Fruit fly (Drosophila melanogaster) whole organism, embryonic: ENCODE results near the gene LPCAT.

Experiments
- CG10274 ChIP-seq: fragments of 200-800 bp; sonication (Bioruptor generic); optimal IDR thresholded peaks from 3 replicates; lab custom pipeline; 2017; ENCODE audit warnings: missing biosample characterization, mild to moderate bottlenecking, missing genetic modification characterization
- CG11247 ChIP-seq: fragments of 200-800 bp; sonication (Bioruptor generic); IDR thresholded peaks from 2 replicates; pipeline ENCODE4 v1.3.6; 2022; ENCODE audit warnings: missing biosample characterization, missing genetic modification characterization
- CG11723 ChIP-seq: fragments of 200-800 bp; sonication (Bioruptor generic); optimal IDR thresholded peaks from 2 replicates; lab custom pipeline; 2017; ENCODE audit warnings: missing biosample characterization, mild to moderate bottlenecking, missing genetic modification characterization
- CG1233 ChIP-seq: fragments of 200-800 bp; sonication (Bioruptor generic); optimal IDR thresholded peaks from 4 replicates; lab custom pipeline; 2018; ENCODE audit warnings: missing biosample characterization, mild to moderate bottlenecking, missing genetic modification characterization
- CG13424 ChIP-seq: fragments of 200-800 bp; sonication (Bioruptor generic); optimal IDR thresholded peaks from 2 replicates; lab custom pipeline; 2019; ENCODE audit warnings: missing biosample characterization, mild to moderate bottlenecking, missing genetic modification characterization, moderate library complexity
- CG13894 ChIP-seq: fragments of 200-800 bp; sonication (Bioruptor generic); optimal IDR thresholded peaks from 3 replicates; lab custom pipeline; 2018; ENCODE audit warnings: missing biosample characterization, mild to moderate bottlenecking, missing genetic modification characterization, moderate library complexity
- CG15269 ChIP-seq: fragments of 200-800 bp; sonication (Bioruptor generic); optimal IDR thresholded peaks from 2 replicates; lab custom pipeline; 2018; ENCODE audit warnings: missing biosample characterization, mild to moderate bottlenecking, missing genetic modification characterization, moderate library complexity
- CG15696 ChIP-seq: fragments of 200-800 bp; sonication (Bioruptor generic); optimal IDR thresholded peaks from 2 replicates; lab custom pipeline; 2019; ENCODE audit warnings: missing biosample characterization, mild to moderate bottlenecking, missing genetic modification characterization, moderate library complexity
- CG17802 ChIP-seq: fragments of 200-800 bp; sonication (Bioruptor generic); optimal IDR thresholded peaks from 2 replicates; lab custom pipeline; 2018; ENCODE audit warnings: missing biosample characterization, mild to moderate bottlenecking, missing genetic modification characterization, moderate library complexity
- CG18262 ChIP-seq: fragments of 200-800 bp; optimal IDR thresholded peaks from 3 replicates; lab custom pipeline; 2019; ENCODE audit warnings: missing biosample characterization, mild to moderate bottlenecking, missing genetic modification characterization, moderate library complexity
- CG2202 ChIP-seq: fragments of 200-800 bp; sonication (Bioruptor generic); optimal IDR thresholded peaks from 2 replicates; lab custom pipeline; 2018; ENCODE audit warnings: missing biosample characterization, mild to moderate bottlenecking, missing genetic modification characterization
- CG30403 ChIP-seq: fragments of 200-800 bp; sonication (Bioruptor generic); optimal IDR thresholded peaks from 3 replicates; lab custom pipeline; 2016; ENCODE audit warnings: missing biosample characterization, missing genetic modification characterization
- CG30431 ChIP-seq: fragments of 200-800 bp; sonication (Bioruptor generic); optimal IDR thresholded peaks from 2 replicates; lab custom pipeline; 2017; ENCODE audit warnings: missing biosample characterization, missing genetic modification characterization
- CG33557 ChIP-seq: fragments of 200-800 bp; sonication (Bioruptor generic); optimal IDR thresholded peaks from 2 replicates; lab custom pipeline; 2019; ENCODE audit warnings: missing biosample characterization, mild to moderate bottlenecking, missing genetic modification characterization, moderate library complexity
- CG4404 ChIP-seq: fragments of 200-800 bp; sonication (Bioruptor generic); IDR thresholded peaks from 2 replicates; pipeline ENCODE4 v1.3.6; 2022; ENCODE audit warnings: missing biosample characterization, missing genetic modification characterization
- CG6854 ChIP-seq: fragments of 200-800 bp; sonication (Bioruptor generic); optimal IDR thresholded peaks from 3 replicates; lab custom pipeline; 2017; ENCODE audit warnings: missing biosample characterization, mild to moderate bottlenecking, missing genetic modification characterization
- CG8924 ChIP-seq: fragments of 200-800 bp; optimal IDR thresholded peaks from 3 replicates; lab custom pipeline; 2019; ENCODE audit warnings: missing biosample characterization, mild to moderate bottlenecking, missing genetic modification characterization, moderate library complexity
- CG9727 ChIP-seq: fragments of 200-800 bp; sonication (Bioruptor generic); optimal IDR thresholded peaks from 3 replicates; lab custom pipeline; 2017; ENCODE audit warnings: missing biosample characterization, mild to moderate bottlenecking, missing genetic modification characterization
- CrebB ChIP-seq: fragments of 200-800 bp; sonication (Bioruptor generic); optimal IDR thresholded peaks from 3 replicates; lab custom pipeline; 2018; ENCODE audit warnings: missing biosample characterization, mild to moderate bottlenecking, missing genetic modification characterization
- Eip74EF ChIP-seq, 2 experiments: fragments of 200-800 bp in 1 of 2; fragments of >200 bp in 1 of 2; sonication (Bioruptor generic) in 1 of 2; optimal IDR thresholded peaks; 2 replicates each; lab custom pipeline; 2017 to 2019; ENCODE audit warnings: missing biosample characterization in 2 of 2, missing genetic modification characterization in 2 of 2, mild to moderate bottlenecking in 1 of 2, moderate library complexity in 1 of 2
- Fer2 ChIP-seq: fragments of 200-800 bp; sonication (Bioruptor generic); optimal IDR thresholded peaks from 2 replicates; lab custom pipeline; 2018; ENCODE audit warnings: missing biosample characterization, mild to moderate bottlenecking, missing genetic modification characterization, moderate library complexity
- Hmx ChIP-seq: fragments of 200-800 bp; sonication (Bioruptor generic); optimal IDR thresholded peaks from 2 replicates; lab custom pipeline; 2016; ENCODE audit warnings: missing biosample characterization, missing genetic modification characterization
- Hr51 ChIP-seq, 2 experiments: fragments of 200-800 bp; sonication (Bioruptor generic); optimal IDR thresholded peaks; 2 replicates in 1 of 2; 3 replicates in 1 of 2; lab custom pipeline; 2016 to 2018; ENCODE audit warnings: missing biosample characterization in 2 of 2, missing genetic modification characterization in 2 of 2, mild to moderate bottlenecking in 1 of 2, moderate library complexity in 1 of 2
- Myb ChIP-seq: fragments of 200-800 bp; sonication (Bioruptor generic); optimal IDR thresholded peaks from 2 replicates; lab custom pipeline; 2016; ENCODE audit warnings: missing biosample characterization, missing genetic modification characterization
- NC2β ChIP-seq: fragments of 200-800 bp; sonication (Bioruptor generic); optimal IDR thresholded peaks from 2 replicates; lab custom pipeline; 2016; ENCODE audit warnings: missing biosample characterization, missing genetic modification characterization
- Spps ChIP-seq: fragments of 200-800 bp; sonication (Bioruptor generic); optimal IDR thresholded peaks from 2 replicates; lab custom pipeline; 2018; ENCODE audit warnings: missing biosample characterization, mild to moderate bottlenecking, missing genetic modification characterization
- Sry-δ ChIP-seq: fragments of 200-800 bp; sonication (Bioruptor generic); optimal IDR thresholded peaks from 2 replicates; lab custom pipeline; 2016; ENCODE audit warnings: missing biosample characterization, missing genetic modification characterization
- Stat92E ChIP-seq, 3 experiments: fragments of >200 bp in 2 of 3; fragments of 200-800 bp in 1 of 3; sonication (Bioruptor generic) in 1 of 3; optimal IDR thresholded peaks; 2 replicates each; lab custom pipeline; 2017 to 2019; ENCODE audit warnings: missing biosample characterization in 3 of 3, missing genetic modification characterization in 3 of 3, mild to moderate bottlenecking in 1 of 3, moderate library complexity in 1 of 3
- aop ChIP-seq: fragments of 200-800 bp; sonication (Bioruptor generic); IDR thresholded peaks from 2 replicates; pipeline ENCODE4 v1.3.6; 2022; ENCODE audit warnings: missing biosample characterization, missing genetic modification characterization
- fd64A ChIP-seq: fragments of 200-800 bp; sonication (Bioruptor generic); optimal IDR thresholded peaks from 3 replicates; lab custom pipeline; 2018; ENCODE audit warnings: missing biosample characterization, mild to moderate bottlenecking, missing genetic modification characterization
- grau ChIP-seq: fragments of 200-800 bp; optimal IDR thresholded peaks from 3 replicates; lab custom pipeline; 2019; ENCODE audit warnings: missing biosample characterization, mild to moderate bottlenecking, missing genetic modification characterization, moderate library complexity
- gt ChIP-seq: fragments of 200-800 bp; sonication (Bioruptor generic); IDR thresholded peaks from 2 replicates; pipeline ENCODE4 v1.3.6; 2022; ENCODE audit warnings: missing biosample characterization, missing genetic modification characterization
- kah ChIP-seq: fragments of 200-800 bp; sonication (Bioruptor generic); optimal IDR thresholded peaks from 2 replicates; lab custom pipeline; 2018; ENCODE audit warnings: missing biosample characterization, mild to moderate bottlenecking, missing genetic modification characterization
- lbe ChIP-seq: fragments of 200-800 bp; sonication (Bioruptor generic); optimal IDR thresholded peaks from 2 replicates; lab custom pipeline; 2016; ENCODE audit warnings: missing biosample characterization, mild to moderate bottlenecking, missing genetic modification characterization
- nerfin-1 ChIP-seq: fragments of 200-800 bp; sonication (Bioruptor generic); optimal IDR thresholded peaks from 3 replicates; lab custom pipeline; 2019; ENCODE audit warnings: missing biosample characterization, mild to moderate bottlenecking, missing genetic modification characterization, moderate library complexity
- peb ChIP-seq: fragments of 200-800 bp; sonication (Bioruptor generic); IDR thresholded peaks from 2 replicates; pipeline ENCODE4 v1.3.6; 2022; ENCODE audit warnings: missing biosample characterization, missing genetic modification characterization
- pho ChIP-seq: fragments of 200-800 bp; sonication (Bioruptor generic); optimal IDR thresholded peaks from 2 replicates; lab custom pipeline; 2016; ENCODE audit warnings: missing biosample characterization, missing genetic modification characterization
- ranshi ChIP-seq: fragments of 200-800 bp; sonication (Bioruptor generic); IDR thresholded peaks from 2 replicates; pipeline ENCODE4 v1.3.6; 2022; ENCODE audit warnings: missing biosample characterization, missing genetic modification characterization
- schlank ChIP-seq: fragments of 200-800 bp; sonication (Bioruptor generic); optimal IDR thresholded peaks from 2 replicates; lab custom pipeline; 2018; ENCODE audit warnings: missing biosample characterization, mild to moderate bottlenecking, missing genetic modification characterization
- slbo ChIP-seq: fragments of 200-800 bp; sonication (Bioruptor generic); IDR thresholded peaks from 2 replicates; pipeline ENCODE4 v1.3.6; 2022; ENCODE audit warnings: missing biosample characterization, missing genetic modification characterization
- slou ChIP-seq: fragments of 200-800 bp; sonication (Bioruptor generic); optimal IDR thresholded peaks from 3 replicates; lab custom pipeline; 2016; ENCODE audit warnings: missing biosample characterization, missing genetic modification characterization
- tgo ChIP-seq: fragments of 200-800 bp; sonication (Bioruptor generic); IDR thresholded peaks from 3 replicates; pipeline ENCODE4 v1.3.6; 2022; ENCODE audit warnings: missing biosample characterization, missing genetic modification characterization
- tio ChIP-seq: fragments of 200-800 bp; sonication (Bioruptor generic); optimal IDR thresholded peaks from 2 replicates; lab custom pipeline; 2017; ENCODE audit warnings: missing biosample characterization, missing genetic modification characterization, inconsistent platforms
- unc-4 ChIP-seq: fragments of 200-800 bp; sonication (Bioruptor generic); IDR thresholded peaks from 2 replicates; pipeline ENCODE4 v1.3.6; 2022; ENCODE audit warnings: missing biosample characterization, missing genetic modification characterization; ENCODE audit not compliant: partially characterized antibody
- wek ChIP-seq: fragments of 200-800 bp; sonication (Bioruptor generic); optimal IDR thresholded peaks from 3 replicates; lab custom pipeline; 2018; ENCODE audit warnings: missing biosample characterization, mild to moderate bottlenecking, missing genetic modification characterization, moderate library complexity
- zfh1 ChIP-seq: fragments of 200-800 bp; sonication (Bioruptor generic); IDR thresholded peaks from 3 replicates; pipeline ENCODE4 v1.3.6; 2022; ENCODE audit warnings: missing biosample characterization, missing genetic modification characterization

LPCAT gene

DNA sequence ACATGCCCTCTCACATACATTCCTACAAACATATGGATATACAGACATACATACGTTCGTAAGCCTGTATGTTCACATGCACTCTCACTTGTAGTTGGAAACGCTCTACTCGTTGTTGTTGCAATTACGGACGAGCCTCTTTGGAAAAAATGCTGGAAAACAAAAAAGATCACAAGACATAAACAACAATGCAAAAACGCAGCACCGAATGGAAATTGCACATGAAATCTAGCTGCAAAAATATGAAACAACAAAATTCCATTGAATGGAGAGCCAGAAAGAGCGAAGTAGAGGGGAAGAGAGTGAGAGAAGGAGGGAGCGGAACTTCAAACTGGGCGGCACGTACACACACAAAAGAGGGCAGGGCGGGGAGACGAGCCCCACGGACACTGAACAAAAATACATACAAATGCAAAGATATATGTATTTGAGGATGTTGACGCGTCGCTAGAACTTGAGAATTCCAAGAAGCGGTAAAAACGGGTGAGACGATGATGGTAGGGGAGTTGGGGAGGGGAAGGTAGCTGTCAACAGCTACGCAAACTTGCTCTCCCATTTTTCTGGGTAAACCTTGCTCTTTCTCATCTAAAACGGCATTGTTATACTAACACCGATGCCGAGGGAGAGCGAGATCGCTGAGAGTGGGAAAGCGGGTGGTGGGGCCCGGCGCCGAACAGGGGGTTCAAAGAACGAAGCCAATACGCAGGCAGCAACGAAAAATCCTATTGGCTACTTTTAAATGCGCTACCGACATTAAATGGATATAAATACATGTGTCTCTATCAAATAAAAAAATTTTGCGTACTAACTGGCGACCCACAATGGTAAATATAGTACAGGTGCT is 4.5 kb upstream of the LPCAT start (continued):
- TF ChIP-seq slou (GFP tag; lab: Kevin White, UChicago), result peak; percentile 22
- TF ChIP-seq kah (GFP tag; lab: Kevin White, UChicago), result no peak
- TF ChIP-seq CG11247, result peak; percentile 6; the same call in 1 of the 2 replicates
- TF ChIP-seq NC2β (GFP tag; lab: Kevin White, UChicago), result no peak
- no peak for TF ChIP-seq Eip74EF (GFP tag; optimal IDR thresholded peaks at IDR 0.05; lab: Kevin White, UChicago)
- 0 out of 2 replicates have a peak, but pooled peaks have one; percentile 37 for TF ChIP-seq aop (GFP tag; lab: Robert Waterston, UW)
- TF ChIP-seq peb (GFP tag; lab: Robert Waterston, UW), result no peak
- TF ChIP-seq ranshi (GFP tag; lab: Robert Waterston, UW), result no peak
- TF ChIP-seq schlank (tag; lab: Kevin White, UChicago), result peak; percentile 1
- peak; percentile 84 for TF ChIP-seq CG13894 (tag; lab: Kevin White, UChicago)
- TF ChIP-seq CG4404, result peak; percentile 34; the same call in 1 of the 2 replicates

DNA sequence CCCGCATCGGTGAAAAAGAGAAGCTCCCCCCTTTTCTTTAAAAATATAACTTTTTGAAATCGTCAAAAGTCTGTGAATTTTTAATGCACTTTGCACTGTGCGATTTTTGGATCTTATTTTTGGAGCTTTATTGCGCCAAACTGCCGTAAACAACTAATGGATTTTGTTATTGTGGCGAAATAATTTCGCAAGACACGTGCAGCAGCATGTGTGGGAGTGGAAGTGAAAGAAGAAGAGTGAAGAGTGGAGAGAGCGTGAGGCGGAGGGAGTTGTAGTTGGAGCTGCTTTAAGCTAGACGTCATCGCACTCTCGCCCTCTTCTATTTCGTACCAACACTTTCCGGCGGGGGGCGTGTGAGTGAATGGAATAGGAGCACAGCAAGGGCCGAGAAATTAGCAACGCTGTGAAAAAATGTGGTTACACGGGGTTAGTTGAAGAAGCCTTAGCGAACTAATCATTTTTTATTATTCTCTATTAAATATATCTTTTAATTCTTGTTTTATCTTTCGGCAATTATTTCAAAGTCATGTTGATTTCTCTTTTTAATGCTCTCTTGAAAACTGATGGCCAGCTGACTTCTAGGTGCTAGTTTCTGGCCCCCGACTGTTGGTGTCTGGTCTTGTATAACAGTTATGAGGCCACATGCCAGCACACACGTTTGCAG is 3.8 kb upstream of the LPCAT start:
- TF ChIP-seq CG11723 (GFP tag; lab: Kevin White, UChicago) (peak; percentile 95), CG10274 (peak; percentile 87), CG18262 (tag; lab: Kevin White, UChicago) (peak; percentile 95), CG30403 (GFP tag; lab: Kevin White, UChicago) (peak; percentile 93), Fer2 (tag; lab: Kevin White, UChicago) (peak; percentile 85), Stat92E (GFP tag; optimal IDR thresholded peaks at IDR 0.05; lab: Kevin White, UChicago) (no peak), nerfin-1 (tag; lab: Kevin White, UChicago) (peak; percentile 91), CG15696 (tag; lab: Kevin White, UChicago) (peak; percentile 69), CG15269 (peak; percentile 97), CG13424 (peak; percentile 96), slbo (GFP tag; lab: Robert Waterston, UW) (peak; percentile 95), zfh1 (peak; percentile 93), Spps (tag; lab: Kevin White, UChicago) (peak; percentile 88), lbe (GFP tag; lab: Kevin White, UChicago) (peak; percentile 59), CG9727 (peak; percentile 93), tgo (GFP tag; lab: Robert Waterston, UW) (peak; percentile 94), CG17802 (tag; lab: Kevin White, UChicago) (peak; percentile 68), CrebB (tag; lab: Kevin White, UChicago) (peak; percentile 92), Sry-δ (GFP tag; lab: Kevin White, UChicago) (no peak), CG1233 (peak; percentile 91), Myb (GFP tag; lab: Kevin White, UChicago) (peak; percentile 38), CG30431 (peak; percentile 85), CG2202 (tag; lab: Kevin White, UChicago) (peak; percentile 86), unc-4 (GFP tag; lab: Robert Waterston, UW) (no peak), fd64A (peak; percentile 84), grau (tag; lab: Kevin White, UChicago) (peak; percentile 95), Hr51 (GFP tag; optimal IDR thresholded peaks at IDR 0.05; lab: Kevin White, UChicago) (peak; percentile 44 to 96), CG6854 (GFP tag; lab: Kevin White, UChicago) (peak; percentile 94), CG8924 (tag; lab: Kevin White, UChicago) (peak; percentile 97), pho (peak; percentile 66), Hmx (GFP tag; lab: Kevin White, UChicago) (peak; percentile 72), tio (GFP tag; lab: Kevin White, UChicago) (peak; percentile 85), wek (GFP tag; lab: Kevin White, UChicago) (peak; percentile 72), gt (GFP tag; lab: Robert Waterston, UW) (peak; percentile 66), CG33557 (GFP tag; lab: Kevin White, UChicago) (peak; percentile 89)
